Worm (Caenorhabditis elegans) whole organism, L3 larva: Measurements from ENCODE around the gene ptp-1.

Experiments used
- ama-1 ChIP-seq: fragments of 150-350 bp; optimal IDR thresholded peaks from 2 replicates; lab custom pipeline; 2018
- daf-12 ChIP-seq: fragments of 150-350 bp; optimal IDR thresholded peaks from 2 replicates; lab custom pipeline; 2014; ENCODE audit warnings: missing biosample characterization, missing genetic modification reagents, missing genetic modification characterization
- elt-2 ChIP-seq: sonication (generic microtip); optimal IDR thresholded peaks from 2 replicates; lab custom pipeline; 2016; ENCODE audit warnings: missing genetic modification reagents, mild to moderate bottlenecking, missing genetic modification characterization, missing compliant biosample characterization
- nfya-1 ChIP-seq: sonication (generic microtip); optimal IDR thresholded peaks from 2 replicates; lab custom pipeline; 2017; ENCODE audit warnings: missing genetic modification characterization, mild to moderate bottlenecking, missing compliant biosample characterization, antibody characterized with exemption, moderate library complexity; ENCODE audit not compliant: insufficient read depth
- nhr-237 ChIP-seq: fragments of 150-350 bp; optimal IDR thresholded peaks from 2 replicates; lab custom pipeline; 2014; ENCODE audit warnings: missing biosample characterization, missing genetic modification characterization
- nhr-25 ChIP-seq: sonication (generic microtip); optimal IDR thresholded peaks from 2 replicates; lab custom pipeline; 2017; ENCODE audit warnings: missing biosample characterization, missing genetic modification characterization
- nhr-76 ChIP-seq: fragments of 150-350 bp; sonication (generic microtip); optimal IDR thresholded peaks from 5 replicates; lab custom pipeline; 2014; ENCODE audit warnings: missing biosample characterization, missing genetic modification characterization
- pqm-1 ChIP-seq: fragments of 150-350 bp; optimal IDR thresholded peaks from 2 replicates; lab custom pipeline; 2017; ENCODE audit warnings: missing biosample characterization, missing genetic modification characterization, inconsistent platforms
- skn-1 ChIP-seq: fragments of 150-350 bp; optimal IDR thresholded peaks from 2 replicates; lab custom pipeline; 2014; ENCODE audit warnings: missing biosample characterization, missing genetic modification characterization
- snpc-4 ChIP-seq: fragments of 150-350 bp; optimal IDR thresholded peaks from 2 replicates; lab custom pipeline; 2014; ENCODE audit warnings: missing biosample characterization, missing genetic modification characterization
- unc-39 ChIP-seq: sonication (generic microtip); optimal IDR thresholded peaks from 4 replicates; lab custom pipeline; 2017; ENCODE audit warnings: missing biosample characterization, missing genetic modification characterization
- ztf-11 ChIP-seq: fragments of 150-350 bp; optimal IDR thresholded peaks from 2 replicates; lab custom pipeline; 2014; ENCODE audit warnings: missing biosample characterization, missing genetic modification characterization
- ztf-4 ChIP-seq: fragments of 150-350 bp; optimal IDR thresholded peaks from 2 replicates; lab custom pipeline; 2014; ENCODE audit warnings: missing biosample characterization, missing genetic modification characterization

DNA sequence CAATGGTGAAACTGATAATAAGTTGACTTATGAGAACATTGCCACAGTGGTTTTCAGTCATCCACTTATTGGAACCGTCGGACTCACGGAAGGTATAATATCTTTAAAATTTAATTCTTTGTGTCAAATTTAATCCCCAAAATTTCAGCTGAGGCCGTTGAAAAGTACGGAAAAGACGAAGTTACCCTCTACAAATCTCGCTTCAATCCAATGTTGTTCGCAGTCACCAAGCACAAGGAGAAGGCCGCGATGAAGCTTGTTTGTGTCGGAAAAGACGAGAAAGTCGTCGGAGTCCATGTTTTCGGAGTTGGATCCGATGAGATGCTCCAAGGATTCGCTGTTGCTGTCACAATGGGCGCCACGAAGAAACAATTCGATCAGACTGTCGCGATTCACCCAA lies 61.9 kb downstream of the ptp-1 start:
- no peak for TF ChIP-seq ztf-11 (tag; lab: Kevin White, UChicago)
- TF ChIP-seq snpc-4 (tag; lab: Kevin White, UChicago), result no peak
- TF ChIP-seq nhr-237 (tag; lab: Kevin White, UChicago), result no peak
- peak; percentile 54 for TF ChIP-seq ama-1 (lab: Kevin White, UChicago)
- TF ChIP-seq nfya-1 (tag; lab: Kevin White, UChicago), result no peak
- no peak for TF ChIP-seq nhr-76
- TF ChIP-seq daf-12 (tag; lab: Kevin White, UChicago), result no peak
- TF ChIP-seq pqm-1 (tag; lab: Kevin White, UChicago), result no peak
- no peak for TF ChIP-seq elt-2 (tag; lab: Kevin White, UChicago)
- no peak for TF ChIP-seq unc-39 (tag; lab: Kevin White, UChicago)
- TF ChIP-seq skn-1, result no peak
- TF ChIP-seq nhr-25, result no peak
- no peak for TF ChIP-seq ztf-4
